Worm (Caenorhabditis elegans) whole organism, midembryonic: ENCODE measurements around the gene popl-5.

ENCODE experiments used
- T22C8.4 ChIP-seq: fragments of 200-800 bp; sonication (Bioruptor generic); IDR thresholded peaks from 2 replicates; pipeline ENCODE4 v1.3.6; 2022; ENCODE audit warnings: missing genetic modification characterization, missing compliant biosample characterization
- cog-1 ChIP-seq: sonication (generic microtip); optimal IDR thresholded peaks from 2 replicates; lab custom pipeline; 2016; ENCODE audit warnings: missing genetic modification characterization, missing compliant biosample characterization
- flt-1 ChIP-seq: fragments of 200-800 bp; sonication (Bioruptor generic); IDR thresholded peaks from 2 replicates; pipeline ENCODE4 v1.3.6; 2022; ENCODE audit warnings: missing genetic modification characterization, missing compliant biosample characterization
- klf-2 ChIP-seq: fragments of 200-800 bp; sonication (Bioruptor generic); conservative IDR thresholded peaks from 2 replicates; pipeline ENCODE4 v1.3.6; 2022; ENCODE audit warnings: missing genetic modification reagents, missing genetic modification characterization, missing compliant biosample characterization
- med-1 ChIP-seq: sonication (generic microtip); optimal IDR thresholded peaks from 2 replicates; lab custom pipeline; 2017; ENCODE audit warnings: missing genetic modification characterization, mild to moderate bottlenecking, missing compliant biosample characterization, antibody characterized with exemption, missing genetic modification reagents; ENCODE audit not compliant: insufficient read depth
- ref-1 ChIP-seq: fragments of 200-800 bp; sonication (Bioruptor generic); conservative IDR thresholded peaks from 2 replicates; pipeline ENCODE4 v1.3.6; 2022; ENCODE audit warnings: missing genetic modification reagents, missing genetic modification characterization, missing compliant biosample characterization
- tab-1 ChIP-seq: fragments of 200-800 bp; sonication (Bioruptor generic); IDR thresholded peaks from 2 replicates; pipeline ENCODE4 v1.3.6; 2022; ENCODE audit warnings: missing genetic modification characterization, missing compliant biosample characterization
- ztf-23 ChIP-seq: fragments of 200-800 bp; sonication (Bioruptor generic); IDR thresholded peaks from 2 replicates; pipeline ENCODE4 v1.3.6; 2022; ENCODE audit warnings: missing genetic modification reagents, missing genetic modification characterization, missing compliant biosample characterization
- ztf-29 ChIP-seq: fragments of 200-800 bp; sonication (Bioruptor generic); IDR thresholded peaks from 2 replicates; pipeline ENCODE4 v1.3.6; 2022; ENCODE audit warnings: missing genetic modification reagents, missing genetic modification characterization, missing compliant biosample characterization

Gene popl-5

DNA sequence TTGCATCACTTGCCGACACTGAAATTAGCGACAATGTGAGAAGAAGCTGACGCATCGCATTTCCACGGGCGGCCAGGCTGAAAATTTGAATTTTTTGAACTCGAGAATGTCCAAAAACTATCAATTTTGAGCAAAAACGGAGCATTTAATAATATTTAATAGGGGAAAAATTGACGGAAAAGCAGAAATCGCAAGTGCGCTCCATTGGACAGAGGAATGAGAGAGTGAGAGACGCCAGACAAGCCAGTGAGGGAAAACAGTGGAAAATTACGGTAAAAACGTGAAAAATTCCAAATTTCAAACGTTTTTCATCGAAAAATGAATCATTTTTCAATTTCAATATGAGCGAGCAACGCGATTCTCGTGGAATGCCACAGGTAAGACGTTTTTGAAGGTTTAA is 18.1 kb upstream of the popl-5 start, which contains the start of the genes Y66D12A.21 and spe-6:
TSS of gene Y66D12A.21 (minus strand) at position 90 of the 400 bp plus-strand sequence.
TSS of gene spe-6 (plus strand) at position 276 of the 400 bp plus-strand sequence.
- TF ChIP-seq ztf-23 (GFP tag; lab: Robert Waterston, UW) (no peak), ref-1 (no peak), flt-1 (no peak), T22C8.4 (GFP tag; lab: Robert Waterston, UW) (no peak), cog-1 (no peak), tab-1 (GFP tag; lab: Robert Waterston, UW) (no peak), ztf-29 (GFP tag; lab: Robert Waterston, UW) (no peak), med-1 (no peak), klf-2 (GFP tag; lab: Robert Waterston, UW) (no peak)

DNA sequence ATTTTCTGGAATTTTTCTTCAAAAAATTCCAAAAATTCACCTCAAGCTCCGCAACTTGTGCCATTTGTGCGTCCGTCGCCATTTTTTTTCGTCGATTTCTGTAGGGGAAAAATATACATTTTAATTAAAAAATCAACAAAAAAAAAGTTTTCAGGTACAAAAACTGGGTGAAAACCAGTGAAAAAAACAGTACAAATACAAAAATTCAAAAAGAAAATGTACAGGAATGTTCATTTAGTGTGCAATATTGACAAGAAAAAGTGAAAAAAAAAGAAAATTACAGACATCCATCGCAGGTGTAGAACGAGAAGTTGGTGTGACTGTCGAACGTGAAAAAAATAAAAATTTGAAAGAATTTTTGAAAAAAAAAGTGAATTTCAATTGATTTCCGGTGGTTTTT is 15.6 kb upstream of the popl-5 start, which contains the start of gene tin-10:
TSS of gene tin-10 (minus strand) at position 101 of the 400 bp plus-strand sequence.
- TF ChIP-seq ref-1 (no peak), klf-2 (GFP tag; lab: Robert Waterston, UW) (no peak), ztf-23 (GFP tag; lab: Robert Waterston, UW) (no peak), tab-1 (GFP tag; lab: Robert Waterston, UW) (no peak)

DNA sequence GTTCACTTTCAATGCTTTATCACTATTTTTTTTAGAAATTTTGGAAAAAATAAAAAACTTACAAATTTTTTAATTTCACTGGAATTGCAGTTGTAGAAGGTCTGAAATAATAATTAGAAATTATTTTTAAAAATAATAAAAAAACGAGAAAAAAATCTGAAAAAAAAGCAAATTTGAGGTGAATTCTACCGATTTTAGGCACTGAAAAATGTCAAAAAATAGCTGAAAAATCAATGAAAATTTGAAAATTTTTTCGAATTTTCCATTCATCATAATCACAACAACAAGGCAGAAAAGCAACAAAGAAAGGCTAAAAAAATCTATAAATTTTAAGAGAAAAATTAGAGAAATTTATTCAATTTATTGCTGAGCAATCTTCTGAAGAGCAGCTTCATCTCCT is 13.5 kb upstream of the popl-5 start, which contains the start of gene nars-2:
TSS of gene nars-2 (minus strand) at position 101 of the 400 bp plus-strand sequence.
- TF ChIP-seq tab-1 (GFP tag; lab: Robert Waterston, UW) = no peak
- no peak for TF ChIP-seq ztf-23 (GFP tag; lab: Robert Waterston, UW)
- no peak for TF ChIP-seq med-1
- TF ChIP-seq T22C8.4 (GFP tag; lab: Robert Waterston, UW) = no peak
- no peak for TF ChIP-seq cog-1
- TF ChIP-seq ref-1 = no peak
- TF ChIP-seq ztf-29 (GFP tag; lab: Robert Waterston, UW) = no peak
- no peak for TF ChIP-seq flt-1

DNA sequence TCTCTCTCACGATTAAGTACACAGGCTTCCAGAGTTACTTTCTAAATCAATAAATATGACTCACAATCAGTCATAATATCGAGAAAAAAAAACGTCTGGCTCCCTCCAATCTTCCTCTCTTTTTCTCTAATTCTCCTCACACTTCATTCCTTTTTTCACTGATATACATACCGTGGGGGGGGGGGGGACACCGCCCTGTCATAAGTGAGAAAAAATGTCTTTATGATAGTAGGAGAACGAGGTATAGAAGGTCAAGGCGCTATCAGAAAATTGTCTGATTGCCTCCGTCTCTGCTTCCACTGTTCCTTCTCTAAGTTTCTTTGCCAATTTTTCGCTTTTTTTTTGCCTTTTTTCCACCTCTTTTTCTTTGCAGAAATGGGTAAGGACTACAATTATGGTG is 9.4 kb upstream of the popl-5 start, which contains the start of gene Y66D12A.24:
TSS of gene Y66D12A.24 (plus strand) at position 370 of the 400 bp plus-strand sequence.
- TF ChIP-seq T22C8.4 (GFP tag; lab: Robert Waterston, UW) (no peak), ztf-23 (GFP tag; lab: Robert Waterston, UW) (no peak), tab-1 (GFP tag; lab: Robert Waterston, UW) (no peak), med-1 (no peak), ref-1 (no peak), flt-1 (no peak), cog-1 (no peak), ztf-29 (GFP tag; lab: Robert Waterston, UW) (no peak), klf-2 (GFP tag; lab: Robert Waterston, UW) (no peak)

DNA sequence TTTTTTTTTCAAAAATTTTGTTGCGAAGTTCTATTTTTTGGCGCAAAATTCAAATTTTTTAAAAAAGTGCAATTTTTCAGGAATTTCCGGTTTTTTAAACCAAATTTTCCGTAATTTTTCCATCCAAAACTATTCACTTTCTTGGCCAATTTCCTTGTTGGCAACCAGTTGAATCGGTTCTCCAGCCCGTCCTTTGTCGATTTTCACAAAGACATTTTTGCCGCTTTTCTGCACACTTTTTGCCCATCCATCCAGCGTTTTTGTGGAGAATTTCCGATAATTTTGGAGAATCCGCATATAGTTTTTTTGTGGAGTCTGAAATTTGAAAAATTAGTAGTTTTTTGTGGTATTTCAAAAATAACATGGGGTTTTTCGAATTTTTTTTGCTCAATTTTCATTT is 5.3 kb upstream of the popl-5 start:
- TF ChIP-seq med-1 (no peak), ref-1 (no peak), tab-1 (GFP tag; lab: Robert Waterston, UW) (no peak), ztf-29 (GFP tag; lab: Robert Waterston, UW) (no peak), klf-2 (GFP tag; lab: Robert Waterston, UW) (no peak), T22C8.4 (GFP tag; lab: Robert Waterston, UW) (no peak), ztf-23 (GFP tag; lab: Robert Waterston, UW) (no peak), flt-1 (no peak), cog-1 (no peak)

DNA sequence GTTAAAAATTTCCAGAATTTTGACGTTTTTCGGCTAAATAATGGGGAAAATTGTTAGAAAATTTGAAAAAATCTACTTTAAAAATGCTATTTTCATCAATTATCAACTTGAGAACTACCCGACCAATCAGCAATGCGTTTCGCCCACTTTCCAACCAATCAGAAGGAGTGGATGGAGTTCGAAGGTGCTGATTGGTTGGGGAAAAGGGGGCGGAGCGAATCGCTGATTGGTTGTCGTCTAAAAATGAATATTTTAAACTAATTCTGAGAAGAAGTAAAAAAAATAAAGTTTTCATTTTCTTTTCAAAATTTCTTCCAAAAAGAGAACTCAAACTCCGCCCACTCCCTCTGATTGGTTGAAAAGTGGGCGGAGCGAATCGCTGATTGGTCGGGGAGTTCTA is 3.1 kb upstream of the popl-5 start:
- no peak for TF ChIP-seq ztf-29 (GFP tag; lab: Robert Waterston, UW)
- no peak for TF ChIP-seq cog-1
- TF ChIP-seq med-1 = no peak
- no peak for TF ChIP-seq flt-1
- no peak for TF ChIP-seq ztf-23 (GFP tag; lab: Robert Waterston, UW)
- no peak for TF ChIP-seq ref-1
- no peak for TF ChIP-seq T22C8.4 (GFP tag; lab: Robert Waterston, UW)

DNA sequence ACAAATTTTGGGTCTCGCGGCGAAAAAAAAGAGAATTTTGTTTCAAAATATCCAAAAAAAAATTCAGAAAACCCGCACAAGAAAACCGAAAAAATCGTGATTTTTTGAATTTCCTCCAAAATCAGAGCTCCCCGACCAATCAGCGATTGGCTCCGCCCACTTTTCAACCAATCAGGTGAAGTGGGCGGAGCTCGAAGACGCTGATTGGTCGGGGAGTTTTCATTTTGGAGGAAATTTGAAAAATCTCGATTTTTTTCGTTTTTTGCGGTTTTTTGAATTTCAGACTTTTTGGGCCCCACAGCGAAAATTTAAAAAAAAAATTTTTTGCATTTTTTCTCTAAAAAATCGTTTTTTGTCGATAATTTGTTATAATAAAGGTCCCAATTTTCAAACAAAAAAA is 2.5 kb upstream of the popl-5 start:
- TF ChIP-seq T22C8.4 (GFP tag; lab: Robert Waterston, UW) = no peak
- TF ChIP-seq med-1 = no peak
- TF ChIP-seq cog-1 = no peak
- no peak for TF ChIP-seq ztf-29 (GFP tag; lab: Robert Waterston, UW)

DNA sequence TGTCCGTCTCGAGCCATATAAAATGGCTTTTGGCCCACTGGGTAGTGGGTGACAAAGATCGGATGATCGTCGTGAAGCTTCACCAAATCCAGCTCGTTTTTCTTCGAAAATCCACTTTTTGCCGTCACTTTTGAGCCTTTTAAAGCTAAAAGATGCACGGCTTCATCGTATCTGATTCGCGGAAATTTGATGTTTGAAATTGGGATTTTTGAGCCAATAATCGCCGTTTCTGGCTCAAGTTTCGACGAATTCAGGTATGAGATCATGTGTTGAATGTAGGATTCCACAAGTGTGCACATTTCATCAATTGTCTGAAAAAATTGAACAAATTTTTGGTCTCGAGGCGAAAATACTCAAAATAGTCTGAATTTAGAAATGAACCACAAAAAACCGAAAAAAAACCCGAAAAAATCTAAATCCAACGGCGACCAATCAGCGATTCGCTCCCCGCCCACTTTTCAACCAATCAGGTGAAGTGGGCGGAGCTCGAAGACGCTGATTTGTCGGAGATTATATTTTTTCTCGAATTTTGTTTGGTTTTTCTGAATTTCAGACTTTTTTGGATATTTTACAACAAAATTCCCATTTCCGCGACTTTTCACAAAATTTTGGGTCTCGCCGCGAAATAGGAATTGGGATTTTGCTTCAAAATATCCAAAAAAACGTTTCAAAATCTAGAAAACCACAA is 1.7 kb upstream of the popl-5 start:
- TF ChIP-seq cog-1 (no peak), ref-1 (no peak), klf-2 (GFP tag; lab: Robert Waterston, UW) (no peak), flt-1 (no peak), T22C8.4 (GFP tag; lab: Robert Waterston, UW) (no peak), ztf-23 (GFP tag; lab: Robert Waterston, UW) (no peak), tab-1 (GFP tag; lab: Robert Waterston, UW) (no peak), ztf-29 (GFP tag; lab: Robert Waterston, UW) (no peak), med-1 (no peak)

DNA sequence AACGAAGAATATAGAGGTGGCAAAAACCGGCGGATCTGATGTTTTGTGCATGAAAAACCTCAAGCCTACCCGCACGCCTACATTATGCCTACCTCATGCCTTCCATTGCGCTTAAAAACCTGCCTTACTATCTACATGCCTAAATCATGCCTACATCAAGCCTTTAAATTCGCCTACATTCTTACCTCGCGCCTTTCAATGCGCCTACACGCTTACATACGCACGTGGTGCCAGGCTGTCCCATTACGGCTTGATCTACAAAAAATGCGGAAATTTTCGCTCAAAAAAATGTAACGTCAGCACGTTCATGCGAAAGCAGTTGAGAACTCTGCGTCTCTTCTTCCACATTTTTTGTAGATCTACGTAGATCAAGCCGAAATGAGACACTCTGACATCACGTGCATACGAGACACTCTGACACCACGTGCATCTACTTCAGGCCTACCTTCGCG is 3.0 kb downstream of the popl-5 start, which contains the start of gene fbxa-220:
TSS of gene fbxa-220 (minus strand) at position 51 of the 452 bp plus-strand sequence.
- no peak for TF ChIP-seq cog-1
- TF ChIP-seq T22C8.4 (GFP tag; lab: Robert Waterston, UW) = no peak
- no peak for TF ChIP-seq ref-1

DNA sequence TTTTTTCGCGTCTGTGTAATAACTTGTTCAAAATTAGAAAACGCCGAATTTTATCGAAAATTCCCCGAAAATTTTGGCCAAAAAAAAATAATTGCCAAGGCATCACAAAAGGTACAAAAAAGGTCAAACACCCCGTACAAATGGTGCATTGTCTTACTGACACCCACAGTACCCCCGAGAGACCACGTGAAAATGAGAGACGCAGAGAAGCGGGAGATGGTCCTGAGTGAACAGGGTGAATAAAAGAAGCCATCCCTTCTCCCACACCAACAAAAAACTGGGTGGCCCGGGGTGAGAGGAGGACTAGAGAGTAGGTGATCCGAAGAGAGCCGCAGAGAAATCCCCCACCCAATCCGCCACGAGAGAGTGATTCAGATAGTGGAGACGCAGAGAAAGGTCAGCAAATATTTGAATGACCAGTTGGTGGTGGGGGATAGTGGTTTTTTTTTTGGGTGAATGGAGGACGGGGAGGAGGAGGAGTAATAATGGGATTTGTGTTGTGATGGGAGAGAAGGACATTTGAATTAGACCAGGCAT is 5.8 kb downstream of the popl-5 start:
- TF ChIP-seq ztf-29 (GFP tag; lab: Robert Waterston, UW) = no peak
- TF ChIP-seq ref-1 = no peak
- no peak for TF ChIP-seq med-1
- TF ChIP-seq tab-1 (GFP tag; lab: Robert Waterston, UW) = no peak
- TF ChIP-seq cog-1 = no peak
- TF ChIP-seq klf-2 (GFP tag; lab: Robert Waterston, UW) = no peak
- no peak for TF ChIP-seq ztf-23 (GFP tag; lab: Robert Waterston, UW)
